Fruit fly (Drosophila melanogaster) whole organism: ENCODE results near the gene CG31897.

Experiments
- Dll ChIP-seq: fragments of >200 bp; optimal IDR thresholded peaks from 2 replicates; lab custom pipeline; 2017
- EcR ChIP-seq, 2 experiments: fragments of >200 bp; optimal IDR thresholded peaks; 2 replicates each; lab custom pipeline; 2017; ENCODE audit warnings: missing biosample characterization in 2 of 2, missing genetic modification characterization in 2 of 2, missing genetic modification reagents in 2 of 2
- psq ChIP-seq: fragments of >200 bp; optimal IDR thresholded peaks from 2 replicates; lab custom pipeline; 2017

- TF ChIP-seq psq (no peak), Dll (no peak), EcR (GFP tag; optimal IDR thresholded peaks at IDR 0.05; lab: Kevin White, UChicago) (no peak)
Measured at dm6 chr2L:8490439-8490838, 48.2 kb downstream of the CG31897 start, which contains the start of gene CG43400.
